Worm (Caenorhabditis elegans): ENCODE results near the gene Y51B9A.5.

ce11 chrII:9369394-9369793 is 34.6 kb upstream of the Y51B9A.5 start:
- no peak for TF ChIP-seq ceh-83 (GFP tag; optimal IDR thresholded peaks at IDR 0.05)
- no peak for TF ChIP-seq flh-1 (GFP tag; optimal IDR thresholded peaks at IDR 0.05)
- TF ChIP-seq unc-39 (tag; optimal IDR thresholded peaks at IDR 0.05), result no peak
- no peak for TF ChIP-seq lsy-2 (tag; optimal IDR thresholded peaks at IDR 0.05)
- TF ChIP-seq tbx-8 (GFP tag; optimal IDR thresholded peaks at IDR 0.05), result no peak
- TF ChIP-seq blmp-1 (tag; optimal IDR thresholded peaks at IDR 0.05), result no peak
- TF ChIP-seq pha-4 (tag; optimal IDR thresholded peaks at IDR 0.05), result no peak
- no peak for TF ChIP-seq nhr-76 (tag; optimal IDR thresholded peaks at IDR 0.05)
- TF ChIP-seq lin-13 (tag; optimal IDR thresholded peaks at IDR 0.05), result no peak
- TF ChIP-seq cnd-1 (tag; optimal IDR thresholded peaks at IDR 0.05), result no peak
- TF ChIP-seq sptf-1 (tag; optimal IDR thresholded peaks at IDR 0.05), result no peak
